Fruit fly (Drosophila melanogaster): ENCODE results near the gene Prosalpha4.

Gene Prosalpha4

dm6 chrX:16278783-16279182 is 2.7 kb downstream of the Prosalpha4 start (continued):
- peak; percentile 82 for TF ChIP-seq CG1233 (GFP tag; optimal IDR thresholded peaks at IDR 0.05)
- peak; percentile 75 for TF ChIP-seq pros (GFP tag; optimal IDR thresholded peaks at IDR 0.05)
- TF ChIP-seq CG13624 (GFP tag; optimal IDR thresholded peaks at IDR 0.05) = no peak
- TF ChIP-seq Vsx1 (GFP tag; optimal IDR thresholded peaks at IDR 0.05) = peak; percentile 80
- peak; percentile 75 for TF ChIP-seq nmo (GFP tag; optimal IDR thresholded peaks at IDR 0.05)
- peak; percentile 61 for TF ChIP-seq Hey (tag; optimal IDR thresholded peaks at IDR 0.05)
- TF ChIP-seq CG5245 (GFP tag; optimal IDR thresholded peaks at IDR 0.05) = peak; percentile 70
- peak; percentile 53 for TF ChIP-seq CG1024 (GFP tag; IDR thresholded peaks at IDR 0.05)
- no peak for TF ChIP-seq CG1832 (GFP tag; optimal IDR thresholded peaks at IDR 0.05)
- TF ChIP-seq CG1792 (GFP tag; optimal IDR thresholded peaks at IDR 0.05) = no peak
- TF ChIP-seq Atf3 (GFP tag; optimal IDR thresholded peaks at IDR 0.05) = peak; percentile 3
- peak; percentile 29 for TF ChIP-seq ssp (GFP tag; IDR thresholded peaks at IDR 0.05)
- TF ChIP-seq ems (GFP tag; optimal IDR thresholded peaks at IDR 0.05) = peak; percentile 46
- peak; percentile 15 for TF ChIP-seq HLH54F (GFP tag; optimal IDR thresholded peaks at IDR 0.05)
- peak; percentile 7 for TF ChIP-seq Dip3 (GFP tag; optimal IDR thresholded peaks at IDR 0.05)
- peak; percentile 88 for TF ChIP-seq dmrt11E (tag; optimal IDR thresholded peaks at IDR 0.05)
- TF ChIP-seq Optix (GFP tag; IDR thresholded peaks at IDR 0.05) = peak; percentile 76
- TF ChIP-seq CG7987 (GFP tag; optimal IDR thresholded peaks at IDR 0.05) = peak; percentile 51
- peak; percentile 78 for TF ChIP-seq Ssrp (tag; optimal IDR thresholded peaks at IDR 0.05)
- TF ChIP-seq btn (GFP tag; optimal IDR thresholded peaks at IDR 0.05) = no peak
- peak; percentile 60 for TF ChIP-seq CG12659 (GFP tag; optimal IDR thresholded peaks at IDR 0.05)
- peak; percentile 85 for TF ChIP-seq CG5180 (GFP tag; optimal IDR thresholded peaks at IDR 0.05)
- TF ChIP-seq usp (GFP tag; optimal IDR thresholded peaks at IDR 0.05) = no peak
- no peak for TF ChIP-seq tio (GFP tag; optimal IDR thresholded peaks at IDR 0.05)
- TF ChIP-seq Stat92E (GFP tag; optimal IDR thresholded peaks at IDR 0.05) = peak in 1 of 3 experiments; percentile 61
- TF ChIP-seq CkIIα-i1 (GFP tag; IDR thresholded peaks at IDR 0.05) = no peak
- TF ChIP-seq Lim3 (GFP tag; IDR thresholded peaks at IDR 0.05) = no peak
- peak; percentile 71 for TF ChIP-seq fd64A (GFP tag; optimal IDR thresholded peaks at IDR 0.05)
- peak; percentile 80 for TF ChIP-seq tin (GFP tag; optimal IDR thresholded peaks at IDR 0.05)
- peak; percentile 73 for TF ChIP-seq Mad (GFP tag; optimal IDR thresholded peaks at IDR 0.05)
- TF ChIP-seq CG11696 (GFP tag; IDR thresholded peaks at IDR 0.05) = peak; percentile 62
- TF ChIP-seq CG1647 (GFP tag; optimal IDR thresholded peaks at IDR 0.05) = peak; percentile 51
- TF ChIP-seq Atf-2 (GFP tag; optimal IDR thresholded peaks at IDR 0.05) = no peak
- TF ChIP-seq bcd (GFP tag; optimal IDR thresholded peaks at IDR 0.05) = peak; percentile 80
- peak; percentile 71 for TF ChIP-seq CG4820 (GFP tag; optimal IDR thresholded peaks at IDR 0.05)
- 0 out of 2 replicates have a peak, but pooled peaks have one; percentile 44 for TF ChIP-seq ham (GFP tag; IDR thresholded peaks at IDR 0.05)
- no peak for TF ChIP-seq Hr39 (optimal IDR thresholded peaks at IDR 0.05)
- peak; percentile 51 for TF ChIP-seq YL-1 (GFP tag; optimal IDR thresholded peaks at IDR 0.05)
- peak; percentile 94 for TF ChIP-seq Xrp1 (GFP tag; IDR thresholded peaks at IDR 0.05)
- TF ChIP-seq p53 (GFP tag; optimal IDR thresholded peaks at IDR 0.05) = no peak
- TF ChIP-seq insv (GFP tag; optimal IDR thresholded peaks at IDR 0.05) = no peak
- peak; percentile 44; the same call in 1 of the 3 replicates for TF ChIP-seq CG11560 (tag; IDR thresholded peaks at IDR 0.05)
- peak; percentile 50; the same call in 1 of the 2 replicates for TF ChIP-seq toy (GFP tag; IDR thresholded peaks at IDR 0.05)
- peak; percentile 86 for TF ChIP-seq CG17568 (GFP tag; optimal IDR thresholded peaks at IDR 0.05)
- TF ChIP-seq CG10543 (GFP tag; optimal IDR thresholded peaks at IDR 0.05) = peak; percentile 87
- TF ChIP-seq NC2β (GFP tag; optimal IDR thresholded peaks at IDR 0.05) = peak; percentile 42
- peak; percentile 63; the same call in 1 of the 2 replicates for TF ChIP-seq dan (GFP tag; IDR thresholded peaks at IDR 0.05)
- peak; percentile 59 for TF ChIP-seq Fer2 (tag; optimal IDR thresholded peaks at IDR 0.05)
- no peak for TF ChIP-seq h (optimal IDR thresholded peaks at IDR 0.05)
- TF ChIP-seq MTF-1 (GFP tag; optimal IDR thresholded peaks at IDR 0.05; ENCODE audit: borderline replicate concordance) = peak; percentile 83
- TF ChIP-seq CG12299 (tag; optimal IDR thresholded peaks at IDR 0.05) = peak; percentile 87
- TF ChIP-seq tx (GFP tag; optimal IDR thresholded peaks at IDR 0.05) = peak; percentile 31
